Worm (Caenorhabditis elegans) whole organism, dauer: Measurements from ENCODE around the gene C27H5.2.

ENCODE experiments used
- unc-62 ChIP-seq: sonication (generic microtip); optimal IDR thresholded peaks from 2 replicates; lab custom pipeline; 2017; ENCODE audit warnings: missing biosample characterization, missing genetic modification reagents, missing genetic modification characterization

C27H5.2 gene

DNA sequence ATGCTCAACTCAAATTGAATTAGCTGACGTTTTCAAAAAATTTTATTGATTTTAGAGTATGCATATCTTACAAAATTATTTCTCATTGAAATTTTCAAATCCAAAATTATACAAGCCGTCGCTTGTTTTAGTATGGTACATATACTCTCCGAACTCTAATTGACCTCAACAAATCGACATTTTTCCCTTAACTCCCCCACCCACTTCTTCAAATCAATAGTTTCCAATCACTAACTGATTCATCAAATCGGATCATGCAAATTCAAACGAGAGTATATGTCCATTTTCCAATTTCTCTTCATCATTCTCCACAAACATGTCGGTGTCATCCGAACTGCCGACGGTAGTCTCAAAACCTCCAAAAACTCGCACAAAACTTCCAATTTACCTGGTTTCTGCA lies 33.7 kb downstream of the C27H5.2 start, which contains the start of gene E04F6.4:
TSS of gene E04F6.4 (plus strand) at position 301 of the 400 bp plus-strand sequence.
- no peak for TF ChIP-seq unc-62

DNA sequence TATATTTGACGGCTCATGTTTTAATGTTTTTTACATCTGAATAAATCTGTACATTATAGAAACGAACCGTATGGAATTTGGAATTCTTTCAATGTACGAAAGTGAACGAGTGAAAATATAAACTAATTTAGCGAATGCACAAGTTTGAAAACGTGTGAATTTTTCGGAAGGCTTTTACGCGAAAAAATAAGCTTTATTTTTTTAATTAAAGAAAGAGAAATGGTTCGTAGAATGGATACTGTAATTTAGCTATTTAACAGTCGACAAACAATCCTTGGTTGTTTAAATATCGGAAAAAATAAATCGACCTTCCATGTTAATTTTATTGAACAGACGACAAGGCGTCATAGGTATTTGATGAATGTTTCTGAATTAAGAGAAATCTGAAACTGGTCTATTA lies 40.2 kb downstream of the C27H5.2 start, which contains the start of gene acdh-12:
TSS of gene acdh-12 (minus strand) at position 101 of the 400 bp plus-strand sequence.
- TF ChIP-seq unc-62, result no peak

DNA sequence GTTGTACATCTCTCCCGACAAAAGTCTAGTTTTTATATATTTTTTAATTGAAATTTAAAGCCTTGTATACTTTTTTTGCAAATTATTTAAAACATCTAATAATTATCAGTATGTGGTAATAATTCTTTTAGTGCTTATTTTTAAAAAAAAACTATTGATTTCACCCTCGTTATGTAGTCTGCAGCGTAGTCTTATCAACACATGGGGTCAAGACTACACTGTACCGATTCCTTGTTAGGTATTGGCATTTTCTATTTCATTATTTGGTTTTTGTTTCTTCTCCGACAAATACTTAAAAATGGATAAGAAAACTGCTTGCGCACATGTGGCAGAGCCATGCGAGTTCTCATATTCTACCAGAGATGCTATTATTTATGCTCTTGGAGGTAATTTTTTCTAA lies 40.7 kb downstream of the C27H5.2 start, which contains the start of gene maoc-1:
TSS of gene maoc-1 (plus strand) at position 237 of the 400 bp plus-strand sequence.
- no peak for TF ChIP-seq unc-62

DNA sequence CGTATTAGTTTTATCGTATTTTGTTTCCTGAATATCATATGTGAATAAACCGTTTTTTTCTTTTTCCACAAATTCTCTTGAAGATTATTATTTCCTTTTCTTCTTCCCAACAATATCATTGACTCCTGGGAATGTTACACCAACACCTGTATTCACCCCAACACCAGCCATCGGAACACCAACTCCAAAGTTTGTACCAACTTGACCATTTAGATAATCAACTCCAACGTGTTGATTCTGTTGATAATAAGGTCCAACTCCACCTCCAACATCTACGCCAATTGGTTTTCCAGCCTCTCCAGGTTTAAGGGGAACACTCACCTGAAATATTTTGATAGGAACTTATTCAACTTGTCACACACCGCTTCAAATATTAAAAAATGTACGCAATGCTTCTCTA lies 42.1 kb downstream of the C27H5.2 start:
- TF ChIP-seq unc-62, result no peak

DNA sequence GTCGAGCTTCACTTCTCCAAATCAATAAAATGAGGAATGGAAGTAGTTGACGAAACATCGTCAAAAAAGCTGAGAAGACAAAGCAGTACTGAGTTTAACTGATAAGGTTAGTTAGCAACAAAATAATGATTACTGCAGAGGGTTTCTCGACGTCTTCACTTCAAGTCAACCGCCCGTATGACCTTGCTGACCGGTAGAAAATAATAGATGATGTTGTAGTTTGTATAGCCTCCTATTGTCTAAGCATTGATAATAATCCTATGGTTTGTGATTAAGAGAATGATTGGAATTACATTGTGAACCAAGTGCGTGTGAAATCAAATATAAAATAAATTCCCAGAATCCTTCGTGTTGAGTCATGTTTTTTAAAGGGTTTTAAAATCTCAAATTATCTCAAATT lies 43.9 kb downstream of the C27H5.2 start, which contains the start of gene E04F6.6:
TSS of gene E04F6.6 (minus strand) at position 258 of the 400 bp plus-strand sequence.
- no peak for TF ChIP-seq unc-62

DNA sequence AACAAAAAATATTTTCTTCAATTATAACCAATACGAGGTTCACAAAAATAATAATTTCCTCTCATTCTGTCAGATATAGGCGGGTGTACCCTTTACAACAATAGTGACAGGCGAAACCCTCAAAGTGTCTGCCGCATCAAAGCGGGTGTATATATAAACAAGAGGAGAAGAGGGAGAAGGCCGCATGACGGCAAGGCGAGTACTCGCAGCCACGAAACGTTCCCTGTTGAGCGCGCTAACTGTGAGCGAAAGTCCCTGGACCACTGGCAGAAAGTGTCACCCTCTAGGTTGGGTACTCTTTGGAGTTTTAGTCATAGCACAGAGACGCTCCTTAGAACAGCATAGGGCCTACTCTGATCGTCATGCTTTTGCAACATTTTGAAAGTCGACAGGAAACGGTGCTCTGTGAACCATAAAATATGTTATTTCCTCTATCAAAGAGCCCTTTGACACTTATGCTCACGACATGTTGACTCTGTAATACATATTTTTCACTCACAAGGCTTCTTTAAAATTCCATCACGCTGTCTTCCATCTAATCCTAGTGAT lies 44.7 kb downstream of the C27H5.2 start, which contains the start of gene pcrg-1:
TSS of gene pcrg-1 (plus strand) at position 499 of the 549 bp plus-strand sequence.
- TF ChIP-seq unc-62, result no peak

DNA sequence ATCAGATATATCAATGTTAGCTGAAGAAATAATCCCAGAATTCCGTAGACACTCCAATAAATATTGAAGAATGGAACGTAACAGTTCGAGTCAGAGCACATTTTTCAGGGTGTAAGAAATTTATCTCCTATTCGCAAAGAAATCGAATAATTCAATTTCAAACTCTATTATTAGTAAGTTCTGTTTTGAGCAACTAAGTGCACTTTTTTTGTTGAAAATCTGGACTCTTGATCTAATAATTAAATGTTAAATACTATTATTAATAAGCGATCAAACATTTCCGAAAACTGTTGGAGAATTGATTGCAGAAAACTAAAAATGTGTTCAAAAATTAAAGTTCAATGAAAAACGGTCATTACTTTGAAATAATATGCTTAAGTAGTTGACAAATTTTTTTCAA lies 47.7 kb downstream of the C27H5.2 start, which contains the start of gene srd-56:
TSS of gene srd-56 (minus strand) at position 101 of the 400 bp plus-strand sequence.
- no peak for TF ChIP-seq unc-62

DNA sequence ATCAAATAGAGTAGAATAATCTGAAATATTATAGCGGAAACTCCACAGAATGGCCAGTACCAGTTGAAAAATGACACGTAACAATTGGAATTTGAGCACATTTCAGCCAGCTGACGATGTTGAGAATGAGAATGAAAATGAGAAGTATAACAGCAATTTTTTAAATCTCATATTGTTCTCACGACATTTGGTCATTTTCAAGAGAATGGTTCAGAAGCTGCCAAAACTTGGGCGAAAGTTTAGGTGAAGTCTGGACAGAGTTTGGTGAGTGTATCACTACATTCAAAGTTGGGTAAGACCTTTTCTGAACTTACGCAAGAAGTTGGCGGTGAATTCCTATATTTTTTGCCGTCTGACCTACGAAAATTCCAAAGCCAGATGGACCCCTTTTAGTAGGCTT lies 49.6 kb downstream of the C27H5.2 start, which contains the start of gene srd-58:
TSS of gene srd-58 (minus strand) at position 101 of the 400 bp plus-strand sequence.
- no peak for TF ChIP-seq unc-62

DNA sequence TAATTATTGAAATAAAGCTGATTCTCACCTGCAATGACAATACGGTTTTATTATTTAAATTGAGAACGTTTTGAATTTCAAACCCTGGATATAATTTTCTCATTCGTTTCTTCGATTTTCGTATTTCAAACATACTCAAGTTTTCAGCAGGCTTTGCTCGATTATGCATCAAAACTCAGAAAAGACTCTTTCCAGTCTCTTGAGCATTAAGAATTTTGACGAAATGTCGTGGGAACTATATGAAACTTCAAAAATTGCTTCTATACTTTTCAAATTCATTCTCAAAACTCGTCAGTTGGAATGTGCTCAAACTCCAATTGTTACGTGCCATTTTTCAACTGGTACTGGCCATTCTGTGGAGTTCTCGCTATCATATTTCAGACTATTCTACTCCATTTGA lies 50.0 kb downstream of the C27H5.2 start, which contains the start of gene srd-59:
TSS of gene srd-59 (plus strand) at position 301 of the 400 bp plus-strand sequence.
- no peak for TF ChIP-seq unc-62

DNA sequence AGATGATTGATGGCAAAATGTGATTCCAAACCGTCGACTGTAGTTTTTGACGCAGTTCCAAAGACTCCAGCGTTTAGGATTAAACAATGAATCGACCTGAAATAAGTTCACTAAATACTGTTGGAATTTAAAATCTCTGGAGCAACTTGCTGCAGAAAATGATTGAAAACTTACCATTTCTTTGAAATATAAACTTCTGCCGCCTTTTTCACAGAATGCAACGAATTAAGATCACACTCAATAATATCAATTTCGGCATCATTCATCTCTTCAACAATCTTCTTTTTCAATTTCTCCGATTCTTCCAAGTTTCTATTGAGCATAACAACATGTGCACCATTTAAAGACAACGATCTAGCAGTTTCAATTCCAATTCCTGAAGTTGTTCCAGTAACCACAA lies 52.3 kb downstream of the C27H5.2 start:
- no peak for TF ChIP-seq unc-62

DNA sequence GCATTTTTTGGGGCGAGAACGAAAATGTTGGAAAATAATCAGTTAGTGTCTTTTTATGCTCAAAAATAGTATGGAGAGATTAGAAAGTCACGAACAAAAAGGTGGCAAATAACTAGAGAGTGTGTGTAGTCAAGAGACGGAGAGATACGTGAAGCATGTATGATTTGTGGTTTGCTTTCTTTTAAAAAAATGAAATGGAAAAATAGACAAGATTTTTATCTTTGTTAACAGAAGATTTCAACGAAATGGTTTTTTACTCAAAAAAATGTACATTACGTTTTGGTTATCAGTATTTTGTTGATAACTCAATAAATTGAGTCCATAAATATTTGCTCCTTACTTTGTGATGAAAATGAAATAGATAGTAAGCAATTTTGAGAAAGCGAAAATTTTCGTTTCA lies 52.8 kb downstream of the C27H5.2 start, which contains the start of gene dhs-7:
TSS of gene dhs-7 (minus strand) at position 277 of the 400 bp plus-strand sequence.
- no peak for TF ChIP-seq unc-62

DNA sequence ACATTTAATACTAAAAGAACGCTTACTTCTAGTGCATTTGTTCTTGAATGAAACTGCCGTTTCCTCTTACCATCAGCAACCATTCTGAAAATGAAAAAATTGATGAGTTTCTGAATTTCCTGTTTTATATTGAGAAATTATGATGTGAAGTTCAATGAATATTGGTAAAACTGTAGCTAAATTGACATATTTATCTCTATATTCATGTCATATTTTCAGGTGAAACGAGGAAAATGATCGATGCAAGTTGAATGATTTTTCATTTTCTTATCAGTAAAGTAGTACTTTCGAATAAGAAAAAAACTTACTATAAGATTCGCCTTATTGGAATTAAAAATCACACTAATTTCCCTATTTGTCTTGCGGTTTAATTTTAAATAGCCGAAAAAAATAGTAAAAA lies 54.8 kb downstream of the C27H5.2 start, which contains the start of gene E04F6.15:
TSS of gene E04F6.15 (minus strand) at position 101 of the 400 bp plus-strand sequence.
- no peak for TF ChIP-seq unc-62
